Worm (Caenorhabditis elegans) whole organism, L2 larva: ENCODE measurements around the gene grl-9.

ENCODE experiments used
- R02D3.7 ChIP-seq: fragments of 150-350 bp; optimal IDR thresholded peaks from 2 replicates; lab custom pipeline; 2014; ENCODE audit warnings: missing biosample characterization, missing genetic modification characterization
- Y55F3AM.14 ChIP-seq: fragments of 200-800 bp; sonication (Bioruptor generic); optimal IDR thresholded peaks from 2 replicates; lab custom pipeline; 2018; ENCODE audit warnings: mild to moderate bottlenecking, missing genetic modification characterization, missing compliant biosample characterization
- ZK546.5 ChIP-seq: sonication (generic microtip); optimal IDR thresholded peaks from 2 replicates; lab custom pipeline; 2017; ENCODE audit warnings: missing biosample characterization, missing genetic modification characterization
- blmp-1 ChIP-seq: sonication (generic microtip); optimal IDR thresholded peaks from 2 replicates; lab custom pipeline; 2017; ENCODE audit warnings: missing genetic modification characterization, mild to moderate bottlenecking, missing compliant biosample characterization, antibody characterized with exemption, moderate library complexity; ENCODE audit not compliant: insufficient read depth
- ceh-82 ChIP-seq: fragments of 150-350 bp; optimal IDR thresholded peaks from 2 replicates; lab custom pipeline; 2014; ENCODE audit warnings: missing biosample characterization, missing genetic modification characterization
- lin-39 ChIP-seq: fragments of 150-350 bp; optimal IDR thresholded peaks from 2 replicates; lab custom pipeline; 2014; ENCODE audit warnings: missing biosample characterization, missing genetic modification reagents, missing genetic modification characterization
- lsy-2 ChIP-seq, 2 experiments: fragments of 150-350 bp in 1 of 2; sonication (generic microtip) in 1 of 2; optimal IDR thresholded peaks; 2 replicates each; lab custom pipeline; 2014 to 2017; ENCODE audit warnings: missing biosample characterization in 2 of 2, missing genetic modification characterization in 2 of 2
- nhr-237 ChIP-seq: fragments of 150-350 bp; optimal IDR thresholded peaks from 2 replicates; lab custom pipeline; 2014; ENCODE audit warnings: missing biosample characterization, missing genetic modification characterization
- unc-62 ChIP-seq: fragments of 150-350 bp; optimal IDR thresholded peaks from 2 replicates; lab custom pipeline; 2014; ENCODE audit warnings: missing biosample characterization, missing genetic modification reagents, missing genetic modification characterization
- zag-1 ChIP-seq: fragments of 150-350 bp; optimal IDR thresholded peaks from 2 replicates; lab custom pipeline; 2014; ENCODE audit warnings: missing biosample characterization, missing genetic modification characterization
- ztf-4 ChIP-seq: fragments of 150-350 bp; optimal IDR thresholded peaks from 2 replicates; lab custom pipeline; 2014; ENCODE audit warnings: missing biosample characterization, missing genetic modification characterization

- TF ChIP-seq ztf-4 (tag; lab: Kevin White, UChicago), result no peak
- no peak for TF ChIP-seq ceh-82 (tag; lab: Kevin White, UChicago)
- no peak for TF ChIP-seq blmp-1 (tag; lab: Kevin White, UChicago)
- TF ChIP-seq zag-1, result no peak
- TF ChIP-seq nhr-237 (tag; lab: Kevin White, UChicago), result no peak
- no peak for TF ChIP-seq Y55F3AM.14 (GFP tag; lab: Kevin White, UChicago)
- no peak for TF ChIP-seq R02D3.7
- TF ChIP-seq lin-39 (tag; lab: Kevin White, UChicago), result no peak
- no peak for TF ChIP-seq unc-62 (GFP tag; lab: Kevin White, UChicago)
- TF ChIP-seq ZK546.5, result no peak
- TF ChIP-seq lsy-2 (tag; optimal IDR thresholded peaks at IDR 0.05; lab: Kevin White, UChicago), result no peak
Observed at ce11 chrV:6768452-6768929, 37.0 kb upstream of the grl-9 start, which contains the start of the genes T25F10.1 and clik-1.
